Fruit fly (Drosophila melanogaster): ENCODE measurements around the gene CG13077.

CG13077 gene

dm6 chr2L:19574364-19574763, 8.7 kb downstream of the CG13077 start (continued):
- TF ChIP-seq CG6163 (GFP tag; IDR thresholded peaks at IDR 0.05) (peak; percentile 62), eg (GFP tag; IDR thresholded peaks at IDR 0.05) (peak; percentile 53), CG1621 (tag; optimal IDR thresholded peaks at IDR 0.05) (no peak), net (GFP tag; optimal IDR thresholded peaks at IDR 0.05) (peak; percentile 60), CG15336 (GFP tag; IDR thresholded peaks at IDR 0.05) (peak; percentile 42; the same call in 1 of the 2 replicates), Ets96B (tag; optimal IDR thresholded peaks at IDR 0.05) (peak; percentile 68), Met (GFP tag; optimal IDR thresholded peaks at IDR 0.05) (peak; percentile 59), dsx (GFP tag; optimal IDR thresholded peaks at IDR 0.05; ENCODE audit: poor library complexity, severe bottlenecking) (peak; percentile 73), esn (GFP tag; optimal IDR thresholded peaks at IDR 0.05) (peak; percentile 30), CG8319 (GFP tag; optimal IDR thresholded peaks at IDR 0.05) (no peak), Lpt (GFP tag; optimal IDR thresholded peaks at IDR 0.05) (no peak), CG32006 (GFP tag; optimal IDR thresholded peaks at IDR 0.05) (peak; percentile 66), fkh (GFP tag; optimal IDR thresholded peaks at IDR 0.05) (no peak), Ets21C (GFP tag; optimal IDR thresholded peaks at IDR 0.05) (peak; percentile 13), CG10631 (GFP tag; optimal IDR thresholded peaks at IDR 0.05) (peak; percentile 59)

dm6 chr2L:19574959-19575625, 9.4 kb downstream of the CG13077 start:
- no peak for TF ChIP-seq CG15336 (GFP tag; IDR thresholded peaks at IDR 0.05)
- TF ChIP-seq fd59A (GFP tag; optimal IDR thresholded peaks at IDR 0.05) = no peak
- TF ChIP-seq spab (GFP tag; optimal IDR thresholded peaks at IDR 0.05) = no peak
- no peak for TF ChIP-seq cyc (GFP tag; optimal IDR thresholded peaks at IDR 0.05)
- no peak for TF ChIP-seq fd85E (GFP tag; optimal IDR thresholded peaks at IDR 0.05)
- no peak for TF ChIP-seq vri (GFP tag; optimal IDR thresholded peaks at IDR 0.05)
- TF ChIP-seq eg (GFP tag; IDR thresholded peaks at IDR 0.05) = peak; percentile 27; the same call in 1 of the 3 replicates
- no peak for TF ChIP-seq Ets21C (GFP tag; optimal IDR thresholded peaks at IDR 0.05)
- TF ChIP-seq CG6276 (GFP tag; optimal IDR thresholded peaks at IDR 0.05) = no peak
- TF ChIP-seq fkh (GFP tag; optimal IDR thresholded peaks at IDR 0.05) = peak; percentile 88

- TF ChIP-seq acj6 (GFP tag; optimal IDR thresholded peaks at IDR 0.05) (peak; percentile 98), CG1621 (tag; optimal IDR thresholded peaks at IDR 0.05) (peak; percentile 98), Hr39 (GFP tag; optimal IDR thresholded peaks at IDR 0.05) (peak; percentile 97), CG11294 (GFP tag; IDR thresholded peaks at IDR 0.05) (peak; percentile 91), CG4318 (GFP tag; optimal IDR thresholded peaks at IDR 0.05) (peak; percentile 99), CG11762 (GFP tag; optimal IDR thresholded peaks at IDR 0.05; ENCODE audit: insufficient read depth) (peak; percentile 95), eg (GFP tag; IDR thresholded peaks at IDR 0.05) (peak; percentile 94), CG6792 (GFP tag; optimal IDR thresholded peaks at IDR 0.05) (peak; percentile 93), Eip93F (GFP tag; optimal IDR thresholded peaks at IDR 0.05) (no peak), CG6276 (GFP tag; optimal IDR thresholded peaks at IDR 0.05) (peak; percentile 96), CG16779 (tag; optimal IDR thresholded peaks at IDR 0.05) (peak; percentile 94), pdm3 (GFP tag; optimal IDR thresholded peaks at IDR 0.05) (peak; percentile 97), CG3032 (tag; optimal IDR thresholded peaks at IDR 0.05) (peak; percentile 96), esn (GFP tag; optimal IDR thresholded peaks at IDR 0.05) (peak; percentile 97), CG11902 (GFP tag; optimal IDR thresholded peaks at IDR 0.05) (peak; percentile 93), svp (GFP tag) (peak; percentile 98), Gug (GFP tag; IDR thresholded peaks at IDR 0.05) (peak; percentile 93), CG8119 (GFP tag; IDR thresholded peaks at IDR 0.05) (peak; percentile 97), CG10669 (GFP tag; optimal IDR thresholded peaks at IDR 0.05) (peak; percentile 97), CG7368 (GFP tag; optimal IDR thresholded peaks at IDR 0.05) (peak; percentile 93), Met (GFP tag; optimal IDR thresholded peaks at IDR 0.05) (peak; percentile 97), CG8632 (GFP tag; optimal IDR thresholded peaks at IDR 0.05) (peak; percentile 94), CG6808 (GFP tag; optimal IDR thresholded peaks at IDR 0.05) (peak; percentile 94), fd85E (GFP tag; optimal IDR thresholded peaks at IDR 0.05) (peak; percentile 60), CG31627 (GFP tag; optimal IDR thresholded peaks at IDR 0.05) (peak; percentile 98), Hr4 (GFP tag; optimal IDR thresholded peaks at IDR 0.05) (peak; percentile 98), vri (GFP tag; optimal IDR thresholded peaks at IDR 0.05) (peak; percentile 89), Sox14 (GFP tag; optimal IDR thresholded peaks at IDR 0.05) (peak; percentile 98), CG32006 (GFP tag; optimal IDR thresholded peaks at IDR 0.05) (peak; percentile 99), achi (GFP tag; optimal IDR thresholded peaks at IDR 0.05) (peak; percentile 96), Ets21C (GFP tag; optimal IDR thresholded peaks at IDR 0.05) (peak; percentile 95), Hr38 (GFP tag; optimal IDR thresholded peaks at IDR 0.05) (no peak)
Measured at dm6 chr2L:19575626-19576298, 10.1 kb downstream of the CG13077 start.

All from whole organism, prepupa.